Fruit fly (Drosophila melanogaster): ENCODE data around the gene Setd3.

Setd3 gene

DNA sequence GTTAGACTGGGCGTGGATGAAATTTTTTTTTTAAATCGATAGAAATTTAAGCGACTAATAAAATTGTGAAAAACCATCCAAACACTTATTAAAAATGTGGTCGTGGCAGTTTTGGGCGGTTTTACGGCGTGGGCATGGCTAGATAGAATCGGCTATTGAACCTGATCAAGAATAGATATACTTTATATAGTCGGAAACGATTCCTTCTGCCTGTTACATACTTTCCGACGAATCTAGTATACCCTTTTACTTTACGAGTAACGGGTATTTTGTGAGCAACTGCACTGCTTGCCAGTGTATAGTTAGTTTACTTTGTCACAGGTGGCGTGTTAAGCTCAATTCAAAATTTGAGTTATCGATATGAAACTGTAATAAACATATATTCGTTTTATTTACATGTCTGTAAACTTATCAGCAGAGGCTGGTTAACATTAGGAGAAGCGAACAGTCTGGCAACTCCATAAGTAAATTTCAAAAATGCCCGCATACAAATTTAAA, 46.4 kb upstream of the Setd3 start (continued):
- TF ChIP-seq CG8290 (GFP tag; optimal IDR thresholded peaks at IDR 0.05) (peak; percentile 37), CG8290 (tag; optimal IDR thresholded peaks at IDR 0.05) (peak in 1 of 2 experiments; percentile 89), sisA (GFP tag; IDR thresholded peaks at IDR 0.05) (peak; percentile 32; the same call in 1 of the 2 replicates), Adf1 (GFP tag; IDR thresholded peaks at IDR 0.05) (no peak), Dp (GFP tag; optimal IDR thresholded peaks at IDR 0.05) (peak; percentile 89), Gsc (GFP tag; IDR thresholded peaks at IDR 0.05) (no peak), CG2678 (tag; optimal IDR thresholded peaks at IDR 0.05) (peak; percentile 62), chm (GFP tag; IDR thresholded peaks at IDR 0.05) (0 out of 2 replicates have a peak, but pooled peaks have one; percentile 19), Rfx (GFP tag; IDR thresholded peaks at IDR 0.05) (peak; percentile 76), Hmr (GFP tag; optimal IDR thresholded peaks at IDR 0.05) (peak; percentile 63), CG12155 (GFP tag; optimal IDR thresholded peaks at IDR 0.05) (peak; percentile 25), Lhr (GFP tag; optimal IDR thresholded peaks at IDR 0.05) (peak; percentile 65), ftz-f1 (GFP tag; optimal IDR thresholded peaks at IDR 0.05) (no peak), CG11504 (tag; optimal IDR thresholded peaks at IDR 0.05) (peak; percentile 61), CG8359 (GFP tag; optimal IDR thresholded peaks at IDR 0.05; ENCODE audit: borderline replicate concordance) (no peak), CG13775 (GFP tag; optimal IDR thresholded peaks at IDR 0.05) (peak; percentile 11), Dll (GFP tag; IDR thresholded peaks at IDR 0.05; ENCODE audit: partially characterized antibody) (peak; percentile 71), CG17186 (GFP tag; optimal IDR thresholded peaks at IDR 0.05) (peak; percentile 63), CG9817 (tag; optimal IDR thresholded peaks at IDR 0.05) (peak; percentile 26), CG6683 (GFP tag; optimal IDR thresholded peaks at IDR 0.05) (no peak), Dek (tag; optimal IDR thresholded peaks at IDR 0.05) (peak; percentile 35), CG9215 (GFP tag; IDR thresholded peaks at IDR 0.05) (0 out of 2 replicates have a peak, but pooled peaks have one; percentile 6), sna (GFP tag; IDR thresholded peaks at IDR 0.05; ENCODE audit: partially characterized antibody) (peak; percentile 45; the same call in 1 of the 2 replicates), Opbp (GFP tag; IDR thresholded peaks at IDR 0.05; ENCODE audit: partially characterized antibody) (peak; percentile 68; the same call in 2 of the 3 replicates), wek (GFP tag; optimal IDR thresholded peaks at IDR 0.05) (no peak), CG10366 (GFP tag; IDR thresholded peaks at IDR 0.05) (peak; percentile 10; the same call in 1 of the 2 replicates), p53 (GFP tag; optimal IDR thresholded peaks at IDR 0.05) (peak; percentile 27), stwl (tag; optimal IDR thresholded peaks at IDR 0.05) (peak; percentile 58), CG1602 (GFP tag; optimal IDR thresholded peaks at IDR 0.05) (peak; percentile 30), CG10267 (tag; optimal IDR thresholded peaks at IDR 0.05) (peak; percentile 41), tin (GFP tag; optimal IDR thresholded peaks at IDR 0.05) (peak; percentile 41), CG16863 (GFP tag; optimal IDR thresholded peaks at IDR 0.05) (peak; percentile 31), CG9727 (GFP tag; optimal IDR thresholded peaks at IDR 0.05) (peak; percentile 25), az2 (GFP tag; optimal IDR thresholded peaks at IDR 0.05) (peak; percentile 46), CG7372 (GFP tag; IDR thresholded peaks at IDR 0.05) (no peak), luna (GFP tag; optimal IDR thresholded peaks at IDR 0.05) (peak; percentile 4), CG7786 (GFP tag; optimal IDR thresholded peaks at IDR 0.05) (peak; percentile 12), CG7963 (GFP tag; IDR thresholded peaks at IDR 0.05; ENCODE audit: partially characterized antibody) (peak; percentile 46; the same call in 1 of the 3 replicates), CG16813 (GFP tag; IDR thresholded peaks at IDR 0.05; ENCODE audit: partially characterized antibody) (peak; percentile 64), Hr3 (GFP tag; optimal IDR thresholded peaks at IDR 0.05) (peak; percentile 10), gem (tag; optimal IDR thresholded peaks at IDR 0.05) (peak; percentile 55), B-H2 (GFP tag; optimal IDR thresholded peaks at IDR 0.05) (peak; percentile 52), zen2 (GFP tag; IDR thresholded peaks at IDR 0.05; ENCODE audit: partially characterized antibody) (peak; percentile 52; the same call in 2 of the 3 replicates), CG13624 (GFP tag; optimal IDR thresholded peaks at IDR 0.05) (peak; percentile 56), CG7987 (GFP tag; optimal IDR thresholded peaks at IDR 0.05) (peak; percentile 44), sug (tag; optimal IDR thresholded peaks at IDR 0.05) (peak; percentile 62), CTCF (GFP tag; optimal IDR thresholded peaks at IDR 0.05) (peak; percentile 96), CG4617 (GFP tag; optimal IDR thresholded peaks at IDR 0.05; ENCODE audit: borderline replicate concordance) (no peak), tna (GFP tag; IDR thresholded peaks at IDR 0.05; ENCODE audit: partially characterized antibody) (peak; percentile 58; the same call in 1 of the 2 replicates)
